Fruit fly (Drosophila melanogaster) ovary, adult (tissue): ENCODE measurements around the gene PpD6.

ENCODE experiments used
- CG17801 ChIP-seq: fragments of 200-800 bp; optimal IDR thresholded peaks from 2 replicates; lab custom pipeline; 2019; ENCODE audit warnings: missing biosample characterization, mild to moderate bottlenecking, missing genetic modification characterization, moderate library complexity; ENCODE audit not compliant: partially characterized antibody

PpD6 gene

dm6 chr2L:3151657-3152056, 42.2 kb downstream of the PpD6 start:
- no peak for TF ChIP-seq CG17801 (GFP tag; lab: Kevin White, UChicago)

dm6 chr2L:3152696-3153613, 43.5 kb downstream of the PpD6 start:
- TF ChIP-seq CG17801 (GFP tag; lab: Kevin White, UChicago) = peak; percentile 43

- no peak for TF ChIP-seq CG17801 (GFP tag; lab: Kevin White, UChicago)
These were observed 45.3 kb downstream of the PpD6 start for dm6 chr2L:3154749-3155148.

dm6 chr2L:3155804-3156203, 46.3 kb downstream of the PpD6 start:
- TF ChIP-seq CG17801 (GFP tag; lab: Kevin White, UChicago) = no peak

- no peak for TF ChIP-seq CG17801 (GFP tag; lab: Kevin White, UChicago)
These were observed 49.0 kb downstream of the PpD6 start for dm6 chr2L:3158260-3159072.

dm6 chr2L:3159144-3160000, 49.9 kb downstream of the PpD6 start, which contains the start of the genes Mad and gkt:
TSS of gene Mad (minus strand) at chr2L:3159643.
TSS of gene gkt (plus strand) at chr2L:3159950.
- TF ChIP-seq CG17801 (GFP tag; lab: Kevin White, UChicago) = no peak
